Worm (Caenorhabditis elegans) whole organism, midembryonic: ENCODE measurements around the gene C25E10.10.

Source experiments
- T22C8.4 ChIP-seq: fragments of 200-800 bp; sonication (Bioruptor generic); IDR thresholded peaks from 2 replicates; pipeline ENCODE4 v1.3.6; 2022; ENCODE audit warnings: missing genetic modification characterization, missing compliant biosample characterization
- cog-1 ChIP-seq: sonication (generic microtip); optimal IDR thresholded peaks from 2 replicates; lab custom pipeline; 2016; ENCODE audit warnings: missing genetic modification characterization, missing compliant biosample characterization
- flt-1 ChIP-seq: fragments of 200-800 bp; sonication (Bioruptor generic); IDR thresholded peaks from 2 replicates; pipeline ENCODE4 v1.3.6; 2022; ENCODE audit warnings: missing genetic modification characterization, missing compliant biosample characterization
- klf-2 ChIP-seq: fragments of 200-800 bp; sonication (Bioruptor generic); conservative IDR thresholded peaks from 2 replicates; pipeline ENCODE4 v1.3.6; 2022; ENCODE audit warnings: missing genetic modification reagents, missing genetic modification characterization, missing compliant biosample characterization
- med-1 ChIP-seq: sonication (generic microtip); optimal IDR thresholded peaks from 2 replicates; lab custom pipeline; 2017; ENCODE audit warnings: missing genetic modification characterization, mild to moderate bottlenecking, missing compliant biosample characterization, antibody characterized with exemption, missing genetic modification reagents; ENCODE audit not compliant: insufficient read depth
- ref-1 ChIP-seq: fragments of 200-800 bp; sonication (Bioruptor generic); conservative IDR thresholded peaks from 2 replicates; pipeline ENCODE4 v1.3.6; 2022; ENCODE audit warnings: missing genetic modification reagents, missing genetic modification characterization, missing compliant biosample characterization
- ztf-23 ChIP-seq: fragments of 200-800 bp; sonication (Bioruptor generic); IDR thresholded peaks from 2 replicates; pipeline ENCODE4 v1.3.6; 2022; ENCODE audit warnings: missing genetic modification reagents, missing genetic modification characterization, missing compliant biosample characterization
- ztf-29 ChIP-seq: fragments of 200-800 bp; sonication (Bioruptor generic); IDR thresholded peaks from 2 replicates; pipeline ENCODE4 v1.3.6; 2022; ENCODE audit warnings: missing genetic modification reagents, missing genetic modification characterization, missing compliant biosample characterization

DNA sequence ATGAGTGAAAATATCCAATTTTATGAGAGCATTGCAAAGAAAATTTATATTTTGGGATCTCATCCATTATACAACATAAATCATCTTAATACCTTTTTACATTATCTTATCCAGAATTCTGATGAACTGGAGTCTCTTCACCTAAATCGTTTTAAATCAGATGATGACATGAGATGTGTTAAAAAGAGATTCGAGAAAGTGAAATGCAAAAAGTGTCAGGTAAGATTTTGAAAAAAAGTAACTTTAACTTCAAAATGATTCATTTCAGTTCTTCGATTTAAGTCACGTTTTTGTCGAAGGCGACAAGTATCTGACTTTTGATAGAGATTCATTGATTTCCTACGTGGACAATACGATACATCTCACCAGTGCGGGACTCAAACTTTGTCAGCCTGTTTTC, 37.3 kb downstream of the C25E10.10 start:
- TF ChIP-seq cog-1 (tag; lab: Kevin White, UChicago) (no peak), ztf-23 (no peak), med-1 (GFP tag; lab: Kevin White, UChicago) (no peak), ref-1 (GFP tag; lab: Robert Waterston, UW) (no peak), flt-1 (GFP tag; lab: Robert Waterston, UW) (no peak), T22C8.4 (GFP tag; lab: Robert Waterston, UW) (no peak), klf-2 (GFP tag; lab: Robert Waterston, UW) (no peak), ztf-29 (no peak)
